Worm (Caenorhabditis elegans) whole organism, L4 larva: ENCODE data around the gene T28D9.16.

Source experiments
- ama-1 ChIP-seq: fragments of 150-350 bp; optimal IDR thresholded peaks from 2 replicates; lab custom pipeline; 2014; ENCODE audit warnings: inconsistent platforms, mixed read lengths
- ceh-44 ChIP-seq: fragments of 200-800 bp; sonication (Bioruptor generic); IDR thresholded peaks from 2 replicates; pipeline ENCODE4 v1.3.6; 2022; ENCODE audit warnings: missing genetic modification reagents, missing genetic modification characterization, missing compliant biosample characterization
- lin-13 ChIP-seq: fragments of 150-350 bp; optimal IDR thresholded peaks from 2 replicates; lab custom pipeline; 2014; ENCODE audit warnings: missing biosample characterization, missing genetic modification reagents, missing genetic modification characterization
- lin-15B ChIP-seq: fragments of 150-350 bp; sonication (generic microtip); optimal IDR thresholded peaks from 3 replicates; lab custom pipeline; 2014; ENCODE audit warnings: missing biosample characterization, missing genetic modification characterization
- lin-39 ChIP-seq: fragments of 150-350 bp; optimal IDR thresholded peaks from 2 replicates; lab custom pipeline; 2014; ENCODE audit warnings: missing biosample characterization, missing genetic modification reagents, missing genetic modification characterization
- mdl-1 ChIP-seq, 2 experiments: fragments of 150-350 bp in 1 of 2; sonication (generic microtip) in 1 of 2; optimal IDR thresholded peaks; 2 replicates each; lab custom pipeline; 2014 to 2017; ENCODE audit warnings: missing biosample characterization in 2 of 2, missing genetic modification characterization in 2 of 2
- nhr-237 ChIP-seq: sonication (generic microtip); optimal IDR thresholded peaks from 2 replicates; lab custom pipeline; 2017; ENCODE audit warnings: missing biosample characterization, missing genetic modification characterization
- skn-1 ChIP-seq: fragments of 150-350 bp; optimal IDR thresholded peaks from 2 replicates; lab custom pipeline; 2014; ENCODE audit warnings: missing biosample characterization, missing genetic modification characterization

DNA sequence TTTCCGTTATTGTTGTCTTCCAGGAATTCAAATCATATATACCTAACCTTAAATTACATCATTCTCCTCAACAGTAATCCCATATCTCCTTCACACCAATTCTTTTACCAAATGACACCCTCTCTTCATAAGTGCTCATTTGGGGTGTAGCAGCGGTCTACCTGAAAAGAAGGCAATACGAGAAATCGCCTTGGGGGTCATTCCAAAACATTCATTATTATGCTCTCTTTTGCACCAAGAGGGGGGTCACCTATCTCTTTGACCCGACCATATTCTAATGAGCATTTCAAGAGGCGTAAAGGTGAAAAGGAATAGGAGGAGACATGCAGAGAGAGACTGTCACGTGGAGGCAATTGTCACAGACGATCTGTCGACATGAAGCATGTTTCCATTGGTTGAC is 38.6 kb upstream of the T28D9.16 start:
- TF ChIP-seq lin-13 (GFP tag; lab: Kevin White, UChicago) = no peak
- no peak for TF ChIP-seq ceh-44 (GFP tag; lab: Robert Waterston, UW)
- no peak for TF ChIP-seq mdl-1 (tag; optimal IDR thresholded peaks at IDR 0.05; lab: Kevin White, UChicago)
- no peak for TF ChIP-seq ama-1 (lab: Kevin White, UChicago)
- no peak for TF ChIP-seq skn-1 (tag; lab: Kevin White, UChicago)
- TF ChIP-seq nhr-237 (tag; lab: Kevin White, UChicago) = no peak
- TF ChIP-seq lin-39 (tag; lab: Kevin White, UChicago) = no peak
- TF ChIP-seq lin-15B (tag; lab: Kevin White, UChicago) = no peak
